Worm (Caenorhabditis elegans): ENCODE results near the gene E01B7.2.

- TF ChIP-seq unc-62 (GFP tag; optimal IDR thresholded peaks at IDR 0.05) (no peak), skn-1 (tag; optimal IDR thresholded peaks at IDR 0.05) (no peak), fkh-8 (tag; optimal IDR thresholded peaks at IDR 0.05) (no peak), efl-1 (optimal IDR thresholded peaks at IDR 0.05) (no peak), efl-1 (GFP tag; optimal IDR thresholded peaks at IDR 0.05 in 1 of 2) (peak in 1 of 2 experiments; percentile 57), mep-1 (tag; optimal IDR thresholded peaks at IDR 0.05) (no peak), swsn-7 (tag; optimal IDR thresholded peaks at IDR 0.05) (no peak), hpl-2 (GFP tag; optimal IDR thresholded peaks at IDR 0.05) (no peak), pag-3 (tag; optimal IDR thresholded peaks at IDR 0.05; ENCODE audit: borderline replicate concordance, insufficient read depth) (no peak), nhr-85 (tag) (no peak)
Measured at ce11 chrV:17947266-17947665, 25.7 kb downstream of the E01B7.2 start.
